Fruit fly (Drosophila melanogaster) whole organism, embryonic: ENCODE results near the gene CG18268.

Experiments used
- Adf1 ChIP-seq: fragments of 200-800 bp; sonication (Bioruptor generic); IDR thresholded peaks from 2 replicates; pipeline ENCODE4 v1.3.6; 2022; ENCODE audit warnings: missing biosample characterization, missing genetic modification characterization
- Antp ChIP-seq: fragments of 200-800 bp; sonication (Bioruptor generic); optimal IDR thresholded peaks from 3 replicates; lab custom pipeline; 2016; ENCODE audit warnings: missing biosample characterization, missing genetic modification characterization
- CG10274 ChIP-seq: fragments of 200-800 bp; sonication (Bioruptor generic); optimal IDR thresholded peaks from 3 replicates; lab custom pipeline; 2017; ENCODE audit warnings: missing biosample characterization, mild to moderate bottlenecking, missing genetic modification characterization
- CG12155 ChIP-seq: fragments of 200-800 bp; sonication (Bioruptor generic); optimal IDR thresholded peaks from 3 replicates; lab custom pipeline; 2016; ENCODE audit warnings: missing biosample characterization, missing genetic modification characterization
- CG12942 ChIP-seq: fragments of 200-800 bp; sonication (Bioruptor generic); optimal IDR thresholded peaks from 3 replicates; lab custom pipeline; 2016; ENCODE audit warnings: missing biosample characterization, missing genetic modification characterization
- CG13424 ChIP-seq: fragments of 200-800 bp; sonication (Bioruptor generic); optimal IDR thresholded peaks from 2 replicates; lab custom pipeline; 2019; ENCODE audit warnings: missing biosample characterization, mild to moderate bottlenecking, missing genetic modification characterization, moderate library complexity
- CG13624 ChIP-seq: fragments of 200-800 bp; sonication (Bioruptor generic); optimal IDR thresholded peaks from 2 replicates; lab custom pipeline; 2016; ENCODE audit warnings: missing biosample characterization, missing genetic modification characterization
- CG14667 ChIP-seq: fragments of 200-800 bp; sonication (Bioruptor generic); IDR thresholded peaks from 2 replicates; pipeline ENCODE4 v1.3.6; 2022; ENCODE audit warnings: missing biosample characterization, missing genetic modification characterization
- CG16779 ChIP-seq: fragments of 200-800 bp; sonication (Bioruptor generic); IDR thresholded peaks from 2 replicates; pipeline ENCODE4 v1.3.6; 2022; ENCODE audit warnings: missing biosample characterization, missing genetic modification characterization
- CG16813 ChIP-seq: fragments of 200-800 bp; sonication (Bioruptor generic); IDR thresholded peaks from 3 replicates; pipeline ENCODE4 v1.3.6; 2022; ENCODE audit warnings: missing biosample characterization, missing genetic modification characterization; ENCODE audit not compliant: partially characterized antibody
- CG17912 ChIP-seq: fragments of 200-800 bp; sonication (Bioruptor generic); optimal IDR thresholded peaks from 2 replicates; lab custom pipeline; 2018; ENCODE audit warnings: missing biosample characterization, mild to moderate bottlenecking, missing genetic modification characterization
- CG18599 ChIP-seq: fragments of 200-800 bp; sonication (Bioruptor generic); optimal IDR thresholded peaks from 3 replicates; lab custom pipeline; 2017; ENCODE audit warnings: missing biosample characterization, missing genetic modification characterization, mild to moderate bottlenecking, moderate library complexity, missing genetic modification reagents
- CG2116 ChIP-seq: fragments of 200-800 bp; sonication (Bioruptor generic); optimal IDR thresholded peaks from 3 replicates; lab custom pipeline; 2018; ENCODE audit warnings: missing biosample characterization, mild to moderate bottlenecking, missing genetic modification characterization
- CG34376 ChIP-seq: fragments of 200-800 bp; sonication (Bioruptor generic); optimal IDR thresholded peaks from 2 replicates; lab custom pipeline; 2018; ENCODE audit warnings: missing biosample characterization, mild to moderate bottlenecking, missing genetic modification characterization
- CG3726 ChIP-seq: fragments of 200-800 bp; sonication (Bioruptor generic); IDR thresholded peaks from 3 replicates; pipeline ENCODE4, ENCODE4 v1.3.6; 2022; ENCODE audit warnings: missing biosample characterization, missing genetic modification characterization
- CG42726 ChIP-seq: fragments of 200-800 bp; sonication (Bioruptor generic); IDR thresholded peaks from 2 replicates; pipeline ENCODE4 v1.3.6; 2022; ENCODE audit warnings: missing biosample characterization, missing genetic modification characterization; ENCODE audit not compliant: partially characterized antibody
- CG4404 ChIP-seq: fragments of 200-800 bp; sonication (Bioruptor generic); IDR thresholded peaks from 2 replicates; pipeline ENCODE4 v1.3.6; 2022; ENCODE audit warnings: missing biosample characterization, missing genetic modification characterization
- CG4820 ChIP-seq: fragments of 200-800 bp; sonication (Bioruptor generic); optimal IDR thresholded peaks from 3 replicates; lab custom pipeline; 2016; ENCODE audit warnings: missing biosample characterization, missing genetic modification characterization
- CG6175 ChIP-seq: fragments of 200-800 bp; sonication (Bioruptor generic); IDR thresholded peaks from 3 replicates; pipeline ENCODE4 v1.3.6; 2022; ENCODE audit warnings: missing biosample characterization, missing genetic modification characterization
- CG6272 ChIP-seq: fragments of 200-800 bp; sonication (Bioruptor generic); IDR thresholded peaks from 2 replicates; pipeline ENCODE4 v1.3.6; 2022; ENCODE audit warnings: missing biosample characterization, missing genetic modification characterization
- CG6765 ChIP-seq: fragments of 200-800 bp; sonication (Bioruptor generic); optimal IDR thresholded peaks from 3 replicates; lab custom pipeline; 2017; ENCODE audit warnings: missing biosample characterization, mild to moderate bottlenecking, missing genetic modification characterization
- CG7357 ChIP-seq: fragments of 200-800 bp; sonication (Bioruptor generic); IDR thresholded peaks from 3 replicates; pipeline ENCODE4 v1.3.6; 2022; ENCODE audit warnings: missing biosample characterization, missing genetic modification characterization
- CG7372 ChIP-seq: fragments of 200-800 bp; sonication (Bioruptor generic); IDR thresholded peaks from 2 replicates; pipeline ENCODE4 v1.3.6; 2022; ENCODE audit warnings: missing biosample characterization, missing genetic modification characterization
- CG8281 ChIP-seq: fragments of 200-800 bp; sonication (Bioruptor generic); optimal IDR thresholded peaks from 2 replicates; lab custom pipeline; 2018; ENCODE audit warnings: missing biosample characterization, mild to moderate bottlenecking, missing genetic modification characterization, moderate library complexity
- CG9727 ChIP-seq: fragments of 200-800 bp; sonication (Bioruptor generic); optimal IDR thresholded peaks from 3 replicates; lab custom pipeline; 2017; ENCODE audit warnings: missing biosample characterization, mild to moderate bottlenecking, missing genetic modification characterization
- CHES-1-like ChIP-seq: fragments of 200-800 bp; sonication (Bioruptor generic); optimal IDR thresholded peaks from 2 replicates; lab custom pipeline; 2016; ENCODE audit warnings: missing biosample characterization, missing genetic modification characterization
- Eip74EF ChIP-seq, 2 experiments: fragments of 200-800 bp in 1 of 2; fragments of >200 bp in 1 of 2; sonication (Bioruptor generic) in 1 of 2; optimal IDR thresholded peaks; 2 replicates each; lab custom pipeline; 2017 to 2019; ENCODE audit warnings: missing biosample characterization in 2 of 2, missing genetic modification characterization in 2 of 2, mild to moderate bottlenecking in 1 of 2, moderate library complexity in 1 of 2
- H15 ChIP-seq: fragments of 200-800 bp; sonication (Bioruptor generic); IDR thresholded peaks from 3 replicates; pipeline ENCODE4 v1.3.6; 2022; ENCODE audit warnings: missing biosample characterization, missing genetic modification characterization
- HLH54F ChIP-seq: fragments of 200-800 bp; sonication (Bioruptor generic); optimal IDR thresholded peaks from 3 replicates; lab custom pipeline; 2016; ENCODE audit warnings: missing biosample characterization, missing genetic modification characterization
- HmgD ChIP-seq: fragments of 200-800 bp; sonication (Bioruptor generic); optimal IDR thresholded peaks from 3 replicates; lab custom pipeline; 2016; ENCODE audit warnings: missing biosample characterization, missing genetic modification characterization
- Jarid2 ChIP-seq: fragments of 200-800 bp; sonication (Bioruptor generic); optimal IDR thresholded peaks from 3 replicates; lab custom pipeline; 2017; ENCODE audit warnings: mild to moderate bottlenecking, missing biosample characterization, missing genetic modification reagents, missing genetic modification characterization
- MESR4 ChIP-seq: fragments of 200-800 bp; sonication (Bioruptor generic); optimal IDR thresholded peaks from 2 replicates; lab custom pipeline; 2018; ENCODE audit warnings: missing biosample characterization, mild to moderate bottlenecking, missing genetic modification characterization, moderate library complexity
- Mes4 ChIP-seq: fragments of 200-800 bp; sonication (Bioruptor generic); optimal IDR thresholded peaks from 2 replicates; lab custom pipeline; 2016; ENCODE audit warnings: missing biosample characterization, missing genetic modification characterization
- Oaz ChIP-seq: fragments of 200-800 bp; sonication (Bioruptor generic); IDR thresholded peaks from 2 replicates; pipeline ENCODE4 v1.3.6; 2022; ENCODE audit warnings: missing biosample characterization, missing genetic modification characterization
- Rx ChIP-seq: fragments of 200-800 bp; sonication (Bioruptor generic); IDR thresholded peaks from 2 replicates; pipeline ENCODE4 v1.3.6; 2022; ENCODE audit warnings: missing biosample characterization, missing genetic modification characterization
- Scr ChIP-seq: fragments of 200-800 bp; sonication (Bioruptor generic); IDR thresholded peaks from 2 replicates; pipeline ENCODE4 v1.3.6; 2022; ENCODE audit warnings: missing biosample characterization, missing genetic modification characterization; ENCODE audit not compliant: partially characterized antibody
- Ssrp ChIP-seq: fragments of 200-800 bp; sonication (Bioruptor generic); optimal IDR thresholded peaks from 2 replicates; lab custom pipeline; 2018; ENCODE audit warnings: missing biosample characterization, mild to moderate bottlenecking, missing genetic modification characterization, moderate library complexity
- Xbp1 ChIP-seq: fragments of 200-800 bp; sonication (Bioruptor generic); optimal IDR thresholded peaks from 3 replicates; lab custom pipeline; 2016; ENCODE audit warnings: missing biosample characterization, mild to moderate bottlenecking, missing genetic modification characterization
- dimm ChIP-seq: fragments of 200-800 bp; sonication (Bioruptor generic); IDR thresholded peaks from 2 replicates; pipeline ENCODE4 v1.3.6; 2022; ENCODE audit warnings: missing biosample characterization, missing genetic modification characterization
- dysf ChIP-seq: fragments of 200-800 bp; sonication (Bioruptor generic); IDR thresholded peaks from 3 replicates; pipeline ENCODE4 v1.3.6; 2022; ENCODE audit warnings: missing biosample characterization, missing genetic modification characterization
- gem ChIP-seq: fragments of 200-800 bp; sonication (Bioruptor generic); optimal IDR thresholded peaks from 2 replicates; lab custom pipeline; 2019; ENCODE audit warnings: missing biosample characterization, mild to moderate bottlenecking, missing genetic modification characterization, moderate library complexity
- h ChIP-seq: fragments of >200 bp; optimal IDR thresholded peaks from 2 replicates; lab custom pipeline; 2017
- jigr1 ChIP-seq: fragments of 200-800 bp; sonication (Bioruptor generic); IDR thresholded peaks from 3 replicates; pipeline ENCODE4 v1.3.6; 2022; ENCODE audit warnings: missing biosample characterization, missing genetic modification characterization
- kni ChIP-seq: fragments of 200-800 bp; sonication (Bioruptor generic); optimal IDR thresholded peaks from 3 replicates; lab custom pipeline; 2017; ENCODE audit warnings: mild to moderate bottlenecking, missing biosample characterization, missing genetic modification reagents, missing genetic modification characterization
- otp ChIP-seq: fragments of 200-800 bp; sonication (Bioruptor generic); IDR thresholded peaks from 3 replicates; pipeline ENCODE4, ENCODE4 v1.3.6; 2022; ENCODE audit warnings: missing biosample characterization, missing genetic modification characterization
- pita ChIP-seq: fragments of 200-800 bp; sonication (Bioruptor generic); optimal IDR thresholded peaks from 2 replicates; lab custom pipeline; 2017; ENCODE audit warnings: missing biosample characterization, mild to moderate bottlenecking, missing genetic modification characterization
- run ChIP-seq: fragments of 200-800 bp; sonication (Bioruptor generic); optimal IDR thresholded peaks from 3 replicates; lab custom pipeline; 2018; ENCODE audit warnings: missing biosample characterization, mild to moderate bottlenecking, missing genetic modification characterization
- scrt ChIP-seq: fragments of 200-800 bp; sonication (Bioruptor generic); optimal IDR thresholded peaks from 2 replicates; lab custom pipeline; 2018; ENCODE audit warnings: missing biosample characterization, mild to moderate bottlenecking, missing genetic modification characterization, moderate library complexity
- tin ChIP-seq: fragments of 200-800 bp; sonication (Bioruptor generic); optimal IDR thresholded peaks from 3 replicates; lab custom pipeline; 2016; ENCODE audit warnings: missing biosample characterization, missing genetic modification characterization
- tio ChIP-seq: fragments of 200-800 bp; sonication (Bioruptor generic); optimal IDR thresholded peaks from 2 replicates; lab custom pipeline; 2017; ENCODE audit warnings: missing biosample characterization, missing genetic modification characterization, inconsistent platforms
- twi ChIP-seq: fragments of 200-800 bp; optimal IDR thresholded peaks from 2 replicates; lab custom pipeline; 2019; ENCODE audit warnings: missing biosample characterization, mild to moderate bottlenecking, missing genetic modification characterization, moderate library complexity

Gene CG18268

DNA sequence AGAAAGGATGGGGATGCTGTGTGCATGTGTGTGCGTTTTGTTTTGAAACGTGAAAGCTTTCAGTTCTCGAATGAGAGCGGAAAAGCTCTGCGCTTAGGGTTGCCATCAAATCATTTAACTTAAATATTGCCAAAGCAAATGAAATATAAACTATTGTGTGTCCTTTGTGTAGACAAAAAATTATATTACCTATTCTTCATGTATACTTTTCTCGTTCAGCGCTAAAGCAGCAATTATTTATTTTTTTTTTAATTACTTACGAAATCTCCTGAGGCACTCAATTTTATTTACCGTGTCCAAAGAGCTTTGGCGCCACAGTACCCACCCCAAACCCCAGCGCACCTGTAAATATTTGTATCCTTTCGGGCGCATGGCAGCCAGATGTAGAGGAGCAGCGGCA, 17.3 kb upstream of the CG18268 start (continued):
- TF ChIP-seq CG4820 (GFP tag; lab: Kevin White, UChicago) (no peak), CG13624 (GFP tag; lab: Kevin White, UChicago) (peak; percentile 40), CG7372 (no peak), CG8281 (tag; lab: Kevin White, UChicago) (no peak), CG4404 (GFP tag; lab: Robert Waterston, UW) (no peak), CG16779 (no peak), scrt (peak; percentile 39), CHES-1-like (no peak), tio (GFP tag; lab: Kevin White, UChicago) (no peak), Ssrp (tag; lab: Kevin White, UChicago) (no peak), CG6272 (GFP tag; lab: Robert Waterston, UW) (no peak), dysf (GFP tag; lab: Robert Waterston, UW) (peak; percentile 64), dimm (GFP tag; lab: Robert Waterston, UW) (no peak), H15 (GFP tag; lab: Robert Waterston, UW) (no peak), CG14667 (GFP tag; lab: Robert Waterston, UW) (no peak), tin (GFP tag; lab: Kevin White, UChicago) (no peak), CG42726 (GFP tag; lab: Robert Waterston, UW) (no peak), Rx (GFP tag; lab: Robert Waterston, UW) (peak; percentile 27; the same call in 1 of the 2 replicates), kni (GFP tag; lab: Kevin White, UChicago) (no peak), CG10274 (GFP tag; lab: Kevin White, UChicago) (no peak), CG12155 (GFP tag; lab: Kevin White, UChicago) (no peak), CG2116 (GFP tag; lab: Kevin White, UChicago) (no peak), Oaz (GFP tag; lab: Robert Waterston, UW) (no peak), jigr1 (no peak), CG12942 (GFP tag; lab: Kevin White, UChicago) (no peak), CG6765 (GFP tag; lab: Kevin White, UChicago) (peak; percentile 50), Scr (GFP tag; lab: Robert Waterston, UW) (no peak), otp (no peak), CG7357 (GFP tag; lab: Robert Waterston, UW) (no peak), Antp (GFP tag; lab: Kevin White, UChicago) (no peak), Mes4 (no peak), MESR4 (GFP tag; lab: Kevin White, UChicago) (no peak), gem (peak; percentile 54), Xbp1 (GFP tag; lab: Kevin White, UChicago) (peak; percentile 40), CG34376 (no peak), CG17912 (GFP tag; lab: Kevin White, UChicago) (no peak), CG18599 (GFP tag; lab: Kevin White, UChicago) (peak; percentile 84), CG3726 (GFP tag; lab: Robert Waterston, UW) (0 out of 3 replicates have a peak, but pooled peaks have one; percentile 13), HLH54F (GFP tag; lab: Kevin White, UChicago) (no peak), Adf1 (GFP tag; lab: Robert Waterston, UW) (no peak), Eip74EF (GFP tag; optimal IDR thresholded peaks at IDR 0.05; lab: Kevin White, UChicago) (no peak), Jarid2 (GFP tag; lab: Kevin White, UChicago) (no peak), h (no peak), pita (GFP tag; lab: Kevin White, UChicago) (no peak), CG13424 (tag; lab: Kevin White, UChicago) (peak; percentile 50), CG6175 (GFP tag; lab: Robert Waterston, UW) (0 out of 3 replicates have a peak, but pooled peaks have one; percentile 12), HmgD (no peak), twi (tag; lab: Kevin White, UChicago) (no peak), run (tag; lab: Kevin White, UChicago) (no peak), CG16813 (GFP tag; lab: Robert Waterston, UW) (no peak), CG9727 (GFP tag; lab: Kevin White, UChicago) (peak; percentile 26)
